Fruit fly (Drosophila melanogaster): ENCODE measurements around the gene CG13950.

CG13950 gene

dm6 chr2L:850727-851257, 9.2 kb upstream of the CG13950 start, which contains the start of gene drongo (continued):
- TF ChIP-seq Meics (GFP tag; optimal IDR thresholded peaks at IDR 0.05) (peak; percentile 11), zfh2 (GFP tag; optimal IDR thresholded peaks at IDR 0.05) (no peak), gce (GFP tag; IDR thresholded peaks at IDR 0.05) (no peak), Mad (GFP tag; optimal IDR thresholded peaks at IDR 0.05) (no peak), hkb (optimal IDR thresholded peaks at IDR 0.05) (no peak), hkb (GFP tag; IDR thresholded peaks at IDR 0.05) (peak; percentile 52; the same call in 1 of the 2 replicates), Trl (optimal IDR thresholded peaks at IDR 0.05) (no peak), Trl (GFP tag; optimal IDR thresholded peaks at IDR 0.05) (peak; percentile 53), CG4328 (GFP tag; optimal IDR thresholded peaks at IDR 0.05) (peak; percentile 20), dysf (GFP tag; IDR thresholded peaks at IDR 0.05) (no peak), CG2889 (GFP tag; IDR thresholded peaks at IDR 0.05) (no peak), Sry-β (GFP tag; optimal IDR thresholded peaks at IDR 0.05) (peak; percentile 7), pnt (GFP tag; optimal IDR thresholded peaks at IDR 0.05) (no peak), CG12769 (tag; optimal IDR thresholded peaks at IDR 0.05) (peak; percentile 69), CG42726 (GFP tag; IDR thresholded peaks at IDR 0.05; ENCODE audit: partially characterized antibody) (peak; percentile 83), caup (GFP tag; optimal IDR thresholded peaks at IDR 0.05; ENCODE audit: severe bottlenecking) (peak; percentile 55), CG1024 (GFP tag; IDR thresholded peaks at IDR 0.05) (0 out of 2 replicates have a peak, but pooled peaks have one; percentile 6), CG2120 (GFP tag; optimal IDR thresholded peaks at IDR 0.05) (peak; percentile 50), CG9817 (tag; optimal IDR thresholded peaks at IDR 0.05) (no peak), CG9876 (GFP tag; optimal IDR thresholded peaks at IDR 0.05) (peak; percentile 8), CG17328 (GFP tag; IDR thresholded peaks at IDR 0.05) (peak; percentile 32; the same call in 1 of the 2 replicates), stc (GFP tag; IDR thresholded peaks at IDR 0.05) (no peak; the same call in 1 of the 2 replicates), bsh (GFP tag; optimal IDR thresholded peaks at IDR 0.05) (peak; percentile 12 to 17), Rfx (GFP tag; IDR thresholded peaks at IDR 0.05) (peak; percentile 64), CG11093 (GFP tag; IDR thresholded peaks at IDR 0.05) (no peak), Nf-YC (tag; optimal IDR thresholded peaks at IDR 0.05) (peak; percentile 60), dimm (GFP tag; IDR thresholded peaks at IDR 0.05) (no peak), CG7963 (GFP tag; IDR thresholded peaks at IDR 0.05; ENCODE audit: partially characterized antibody) (no peak), CG14710 (tag; optimal IDR thresholded peaks at IDR 0.05) (peak; percentile 51), az2 (GFP tag; optimal IDR thresholded peaks at IDR 0.05) (no peak), kay (GFP tag; optimal IDR thresholded peaks at IDR 0.05) (peak; percentile 14), Ssrp (tag; optimal IDR thresholded peaks at IDR 0.05) (no peak), CG8388 (GFP tag; optimal IDR thresholded peaks at IDR 0.05) (no peak), CG3726 (GFP tag; IDR thresholded peaks at IDR 0.05) (no peak), zfh1 (GFP tag; IDR thresholded peaks at IDR 0.05) (0 out of 3 replicates have a peak, but pooled peaks have one; percentile 43), Hmr (GFP tag; optimal IDR thresholded peaks at IDR 0.05) (peak; percentile 81), CG9727 (GFP tag; optimal IDR thresholded peaks at IDR 0.05) (no peak), CG3407 (GFP tag; optimal IDR thresholded peaks at IDR 0.05) (peak; percentile 5), CG6813 (GFP tag; optimal IDR thresholded peaks at IDR 0.05) (no peak), mirr (GFP tag; optimal IDR thresholded peaks at IDR 0.05) (peak; percentile 64), CG3281 (GFP tag; optimal IDR thresholded peaks at IDR 0.05) (peak; percentile 41), CG18262 (tag; optimal IDR thresholded peaks at IDR 0.05) (peak; percentile 9), stwl (tag; optimal IDR thresholded peaks at IDR 0.05) (peak; percentile 43), CG8944 (GFP tag; optimal IDR thresholded peaks at IDR 0.05) (no peak), CG6254 (GFP tag; optimal IDR thresholded peaks at IDR 0.05) (no peak), CG8359 (GFP tag; optimal IDR thresholded peaks at IDR 0.05; ENCODE audit: borderline replicate concordance) (no peak), CG17385 (GFP tag; optimal IDR thresholded peaks at IDR 0.05) (peak; percentile 60), CG31224 (GFP tag; IDR thresholded peaks at IDR 0.05) (no peak), so (GFP tag; IDR thresholded peaks at IDR 0.05) (peak; percentile 50; the same call in 1 of the 3 replicates), CG3065 (GFP tag; optimal IDR thresholded peaks at IDR 0.05) (no peak), MBD-R2 (GFP tag; IDR thresholded peaks at IDR 0.05) (peak; percentile 37)

Measured in whole organism, embryonic.